Worm (Caenorhabditis elegans): ENCODE measurements around the gene copz-1.

Gene copz-1

ce11 chrII:10868670-10869246 lies 3.9 kb upstream of the copz-1 start, which contains the start of the genes gmps-1 and cap-2 (continued):
- TF ChIP-seq let-607 (tag; optimal IDR thresholded peaks at IDR 0.05) = peak; percentile 55 to 85
- TF ChIP-seq unc-130 (GFP tag; optimal IDR thresholded peaks at IDR 0.05) = peak; percentile 52
- TF ChIP-seq gei-17 (GFP tag; optimal IDR thresholded peaks at IDR 0.05) = peak; percentile 87
- TF ChIP-seq ztf-25 (GFP tag; IDR thresholded peaks at IDR 0.05) = peak; percentile 67; the same call in 1 of the 2 replicates
- peak; percentile 88; the same call in 1 of the 2 replicates for TF ChIP-seq lag-1 (GFP tag; IDR thresholded peaks at IDR 0.05)
- TF ChIP-seq attf-6 (GFP tag; IDR thresholded peaks at IDR 0.05) = 0 out of 2 replicates have a peak, but pooled peaks have one; percentile 30
- no peak for TF ChIP-seq fkh-3 (tag; optimal IDR thresholded peaks at IDR 0.05)
- peak; percentile 92 for TF ChIP-seq lin-54 (GFP tag; optimal IDR thresholded peaks at IDR 0.05)
- TF ChIP-seq sdz-38 (tag; optimal IDR thresholded peaks at IDR 0.05) = no peak
- peak; percentile 42 for TF ChIP-seq somi-1 (GFP tag; optimal IDR thresholded peaks at IDR 0.05)
- TF ChIP-seq nhr-179 (tag; optimal IDR thresholded peaks at IDR 0.05) = no peak
- no peak for TF ChIP-seq F55B11.4 (tag; optimal IDR thresholded peaks at IDR 0.05; ENCODE audit: borderline replicate concordance, insufficient read depth)
- peak; percentile 97 for TF ChIP-seq pbrm-1 (GFP tag; IDR thresholded peaks at IDR 0.05)
- TF ChIP-seq ztf-28 (GFP tag; IDR thresholded peaks at IDR 0.05) = peak; percentile 82; the same call in 1 of the 2 replicates
- peak; percentile 97 for TF ChIP-seq lin-40 (tag; optimal IDR thresholded peaks at IDR 0.05)
- peak in 1 of 2 experiments; percentile 59 for TF ChIP-seq rec-8 (tag; optimal IDR thresholded peaks at IDR 0.05)
- TF ChIP-seq nfyb-1 (GFP tag; IDR thresholded peaks at IDR 0.05) = peak; percentile 98
- TF ChIP-seq nfya-1 (tag; optimal IDR thresholded peaks at IDR 0.05; ENCODE audit: borderline replicate concordance, insufficient read depth) = no peak
- peak; percentile 96 for TF ChIP-seq ekl-4 (GFP tag; IDR thresholded peaks at IDR 0.05)
- TF ChIP-seq ets-4 (GFP tag; optimal IDR thresholded peaks at IDR 0.05) = no peak
- TF ChIP-seq T26A5.8 (tag; optimal IDR thresholded peaks at IDR 0.05) = no peak
- TF ChIP-seq ceh-100 (GFP tag; IDR thresholded peaks at IDR 0.05) = peak; percentile 85
- peak; percentile 95 for TF ChIP-seq cebp-1 (GFP tag; IDR thresholded peaks at IDR 0.05)
- peak; percentile 98 for TF ChIP-seq cebp-1 (tag; optimal IDR thresholded peaks at IDR 0.05)
- 0 out of 2 replicates have a peak, but pooled peaks have one; percentile 14 for TF ChIP-seq Y53F4B.3 (GFP tag; IDR thresholded peaks at IDR 0.05)
- TF ChIP-seq sptf-2 (GFP tag; optimal IDR thresholded peaks at IDR 0.05) = no peak
- peak; percentile 54 for TF ChIP-seq F10E7.11 (tag; optimal IDR thresholded peaks at IDR 0.05)
- peak; percentile 92 for TF ChIP-seq let-526 (GFP tag; IDR thresholded peaks at IDR 0.05)
- TF ChIP-seq hlh-26 (GFP tag; conservative IDR thresholded peaks at IDR 0.05) = no peak
- peak; percentile 45 for TF ChIP-seq nhr-80 (tag; optimal IDR thresholded peaks at IDR 0.05)
- TF ChIP-seq rpc-1 (optimal IDR thresholded peaks at IDR 0.05) = peak; percentile 27
- TF ChIP-seq rpc-1 (tag; optimal IDR thresholded peaks at IDR 0.05) = no peak
- peak; percentile 82 for TF ChIP-seq ceh-91 (GFP tag; IDR thresholded peaks at IDR 0.05)
- no peak for TF ChIP-seq Y79H2A.3 (GFP tag; conservative IDR thresholded peaks at IDR 0.05)
- no peak for TF ChIP-seq zim-3 (tag; optimal IDR thresholded peaks at IDR 0.05)
- TF ChIP-seq attf-3 (GFP tag; conservative IDR thresholded peaks at IDR 0.05) = peak; percentile 78
- TF ChIP-seq aptf-3 (GFP tag; IDR thresholded peaks at IDR 0.05) = no peak
- TF ChIP-seq him-1 (tag; optimal IDR thresholded peaks at IDR 0.05) = peak; percentile 53
- no peak for TF ChIP-seq nhr-27 (tag; optimal IDR thresholded peaks at IDR 0.05)
- peak; percentile 89 for TF ChIP-seq chd-7 (tag; optimal IDR thresholded peaks at IDR 0.05)
- peak; percentile 91 for TF ChIP-seq ceh-27 (GFP tag; optimal IDR thresholded peaks at IDR 0.05)
- TF ChIP-seq hlh-12 (tag; optimal IDR thresholded peaks at IDR 0.05) = no peak
- peak; percentile 79 for TF ChIP-seq madf-10 (tag; optimal IDR thresholded peaks at IDR 0.05)
- peak; percentile 92 for TF ChIP-seq atf-7 (tag; optimal IDR thresholded peaks at IDR 0.05)
- TF ChIP-seq xnd-1 (tag; optimal IDR thresholded peaks at IDR 0.05) = peak; percentile 81
- TF ChIP-seq ztf-6 (GFP tag; IDR thresholded peaks at IDR 0.05) = peak; percentile 55; the same call in 1 of the 2 replicates
- peak; percentile 43 for TF ChIP-seq F52B5.7 (tag; optimal IDR thresholded peaks at IDR 0.05)
- peak; percentile 80 for TF ChIP-seq snpc-3.4 (tag; optimal IDR thresholded peaks at IDR 0.05)
